Fruit fly (Drosophila melanogaster) whole organism, embryonic: ENCODE results near the gene CG11791.

ENCODE experiments used
- Abd-B ChIP-seq: fragments of 200-800 bp; sonication (Bioruptor generic); optimal IDR thresholded peaks from 2 replicates; lab custom pipeline; 2018; ENCODE audit warnings: missing biosample characterization, mild to moderate bottlenecking, missing genetic modification characterization, moderate library complexity
- BtbVII ChIP-seq: fragments of 200-800 bp; sonication (Bioruptor generic); optimal IDR thresholded peaks from 3 replicates; lab custom pipeline; 2017; ENCODE audit warnings: missing biosample characterization, mild to moderate bottlenecking, missing genetic modification characterization
- CG10565 ChIP-seq: fragments of 200-800 bp; sonication (Bioruptor generic); optimal IDR thresholded peaks from 3 replicates; lab custom pipeline; 2016; ENCODE audit warnings: missing biosample characterization, mild to moderate bottlenecking, missing genetic modification characterization
- CG11560 ChIP-seq: fragments of 200-800 bp; sonication (Bioruptor generic); IDR thresholded peaks from 3 replicates; pipeline ENCODE4 v1.3.6; 2022; ENCODE audit warnings: missing biosample characterization, missing genetic modification characterization
- CG14860 ChIP-seq: fragments of 200-800 bp; sonication (Bioruptor generic); IDR thresholded peaks from 3 replicates; pipeline ENCODE4 v1.3.6; 2022; ENCODE audit warnings: missing biosample characterization, missing genetic modification characterization; ENCODE audit not compliant: partially characterized antibody
- CG16815 ChIP-seq: fragments of 200-800 bp; sonication (Bioruptor generic); optimal IDR thresholded peaks from 3 replicates; lab custom pipeline; 2017; ENCODE audit warnings: missing biosample characterization, mild to moderate bottlenecking, missing genetic modification characterization
- CG17328 ChIP-seq: fragments of 200-800 bp; sonication (Bioruptor generic); IDR thresholded peaks from 2 replicates; pipeline ENCODE4 v1.3.6; 2022; ENCODE audit warnings: missing biosample characterization, missing genetic modification characterization
- CG18011 ChIP-seq: fragments of 200-800 bp; sonication (Bioruptor generic); optimal IDR thresholded peaks from 2 replicates; lab custom pipeline; 2017; ENCODE audit warnings: missing biosample characterization, missing genetic modification characterization, mild to moderate bottlenecking, moderate library complexity, missing genotype
- CG30431 ChIP-seq: fragments of 200-800 bp; sonication (Bioruptor generic); optimal IDR thresholded peaks from 2 replicates; lab custom pipeline; 2017; ENCODE audit warnings: missing biosample characterization, missing genetic modification characterization
- CG31365 ChIP-seq: fragments of 200-800 bp; sonication (Bioruptor generic); optimal IDR thresholded peaks from 2 replicates; lab custom pipeline; 2018; ENCODE audit warnings: missing biosample characterization, mild to moderate bottlenecking, missing genetic modification characterization
- CG3163 ChIP-seq: fragments of 200-800 bp; sonication (Bioruptor generic); optimal IDR thresholded peaks from 3 replicates; lab custom pipeline; 2016; ENCODE audit warnings: missing biosample characterization, missing genetic modification characterization
- CG32772 ChIP-seq: fragments of 200-800 bp; sonication (Bioruptor generic); IDR thresholded peaks from 2 replicates; pipeline ENCODE4 v1.3.6; 2022; ENCODE audit warnings: missing biosample characterization, missing genetic modification characterization
- CG34422 ChIP-seq: fragments of 200-800 bp; sonication (Bioruptor generic); IDR thresholded peaks from 3 replicates; pipeline ENCODE4 v1.3.6; 2022; ENCODE audit warnings: missing biosample characterization, missing genetic modification characterization
- CG9876 ChIP-seq: fragments of 200-800 bp; sonication (Bioruptor generic); optimal IDR thresholded peaks from 2 replicates; lab custom pipeline; 2016; ENCODE audit warnings: missing biosample characterization, missing genetic modification characterization
- CTCF ChIP-seq: fragments of 200-800 bp; sonication (Bioruptor generic); optimal IDR thresholded peaks from 2 replicates; lab custom pipeline; 2017; ENCODE audit warnings: missing biosample characterization, mild to moderate bottlenecking, missing genetic modification characterization, moderate library complexity
- D ChIP-seq, 2 experiments: fragments of 200-800 bp in 1 of 2; fragments of >200 bp in 1 of 2; sonication (Bioruptor generic) in 1 of 2; optimal IDR thresholded peaks; 2 replicates in 1 of 2; 3 replicates in 1 of 2; lab custom pipeline; 2017; ENCODE audit warnings: mild to moderate bottlenecking in 1 of 2, missing biosample characterization in 1 of 2, missing genetic modification characterization in 1 of 2, missing genetic modification reagents in 1 of 2
- Dip3 ChIP-seq: fragments of 200-800 bp; sonication (Bioruptor generic); optimal IDR thresholded peaks from 3 replicates; lab custom pipeline; 2016; ENCODE audit warnings: missing biosample characterization, missing genetic modification characterization
- Lim3 ChIP-seq: fragments of 200-800 bp; sonication (Bioruptor generic); IDR thresholded peaks from 2 replicates; pipeline ENCODE4 v1.3.6; 2022; ENCODE audit warnings: missing biosample characterization, missing genetic modification characterization
- Mrtf ChIP-seq: fragments of 200-800 bp; sonication (Bioruptor generic); IDR thresholded peaks from 3 replicates; pipeline ENCODE4 v1.3.6; 2022; ENCODE audit warnings: missing biosample characterization, missing genetic modification characterization
- NC2α ChIP-seq: fragments of 200-800 bp; sonication (Bioruptor generic); optimal IDR thresholded peaks from 2 replicates; lab custom pipeline; 2016; ENCODE audit warnings: missing biosample characterization, missing genetic modification characterization
- Nf-YB ChIP-seq: fragments of 200-800 bp; sonication (Bioruptor generic); optimal IDR thresholded peaks from 3 replicates; lab custom pipeline; 2019; ENCODE audit warnings: missing biosample characterization, mild to moderate bottlenecking, missing genetic modification characterization, moderate library complexity
- Nf-YC ChIP-seq: fragments of 200-800 bp; optimal IDR thresholded peaks from 3 replicates; lab custom pipeline; 2019; ENCODE audit warnings: missing biosample characterization, mild to moderate bottlenecking, missing genetic modification characterization, moderate library complexity
- Pdp1 ChIP-seq, 2 experiments: fragments of 200-800 bp; sonication (Bioruptor generic); optimal IDR thresholded peaks; 3 replicates each; lab custom pipeline; 2016; ENCODE audit warnings: missing biosample characterization in 2 of 2, missing genetic modification characterization in 2 of 2, mild to moderate bottlenecking in 1 of 2, moderate library complexity in 1 of 2
- Rfx ChIP-seq: fragments of 200-800 bp; sonication (Bioruptor generic); IDR thresholded peaks from 2 replicates; pipeline ENCODE4 v1.3.6; 2022; ENCODE audit warnings: missing biosample characterization, missing genetic modification characterization
- Rx ChIP-seq: fragments of 200-800 bp; sonication (Bioruptor generic); IDR thresholded peaks from 2 replicates; pipeline ENCODE4 v1.3.6; 2022; ENCODE audit warnings: missing biosample characterization, missing genetic modification characterization
- Six4 ChIP-seq: fragments of 200-800 bp; sonication (Bioruptor generic); optimal IDR thresholded peaks from 2 replicates; lab custom pipeline; 2016; ENCODE audit warnings: missing biosample characterization, missing genetic modification characterization
- Sry-δ ChIP-seq: fragments of 200-800 bp; sonication (Bioruptor generic); optimal IDR thresholded peaks from 2 replicates; lab custom pipeline; 2016; ENCODE audit warnings: missing biosample characterization, missing genetic modification characterization
- Tbp ChIP-seq: fragments of >200 bp; optimal IDR thresholded peaks from 2 replicates; lab custom pipeline; 2018; ENCODE audit warnings: missing biosample characterization, missing genetic modification characterization
- Usf ChIP-seq: fragments of 200-800 bp; sonication (Bioruptor generic); optimal IDR thresholded peaks from 2 replicates; lab custom pipeline; 2017; ENCODE audit warnings: missing genotype, missing biosample characterization, missing genetic modification characterization
- abd-A ChIP-seq: fragments of 200-800 bp; sonication (Bioruptor generic); optimal IDR thresholded peaks from 3 replicates; lab custom pipeline; 2019; ENCODE audit warnings: missing biosample characterization, mild to moderate bottlenecking, missing genetic modification characterization, moderate library complexity
- ac ChIP-seq: fragments of 200-800 bp; sonication (Bioruptor generic); optimal IDR thresholded peaks from 3 replicates; lab custom pipeline; 2017; ENCODE audit warnings: missing biosample characterization, mild to moderate bottlenecking, missing genetic modification characterization
- amos ChIP-seq: fragments of 200-800 bp; sonication (Bioruptor generic); IDR thresholded peaks from 2 replicates; pipeline ENCODE4 v1.3.6; 2022; ENCODE audit warnings: missing biosample characterization, missing genetic modification characterization; ENCODE audit not compliant: partially characterized antibody
- bowl ChIP-seq: fragments of 200-800 bp; sonication (Bioruptor generic); IDR thresholded peaks from 2 replicates; pipeline ENCODE4 v1.3.6; 2022; ENCODE audit warnings: missing biosample characterization, missing genetic modification characterization
- cato ChIP-seq: fragments of 200-800 bp; sonication (Bioruptor generic); optimal IDR thresholded peaks from 2 replicates; lab custom pipeline; 2016; ENCODE audit warnings: missing biosample characterization, missing genetic modification characterization, borderline replicate concordance
- chm ChIP-seq: fragments of 200-800 bp; sonication (Bioruptor generic); IDR thresholded peaks from 2 replicates; pipeline ENCODE4 v1.3.6; 2022; ENCODE audit warnings: missing biosample characterization, missing genetic modification characterization
- dm ChIP-seq: fragments of 200-800 bp; sonication (Bioruptor generic); optimal IDR thresholded peaks from 3 replicates; lab custom pipeline; 2016; ENCODE audit warnings: missing biosample characterization, missing genetic modification characterization
- ewg ChIP-seq: fragments of 200-800 bp; sonication (Bioruptor generic); optimal IDR thresholded peaks from 3 replicates; lab custom pipeline; 2017; ENCODE audit warnings: mild to moderate bottlenecking, missing biosample characterization, missing genetic modification reagents, missing genetic modification characterization
- ftz-f1 ChIP-seq: fragments of 200-800 bp; sonication (Bioruptor generic); optimal IDR thresholded peaks from 2 replicates; lab custom pipeline; 2016; ENCODE audit warnings: missing biosample characterization, missing genetic modification characterization
- gro ChIP-seq: fragments of 200-800 bp; sonication (Bioruptor generic); optimal IDR thresholded peaks from 2 replicates; lab custom pipeline; 2016; ENCODE audit warnings: missing biosample characterization, missing genetic modification characterization
- gsb ChIP-seq: fragments of 200-800 bp; sonication (Bioruptor generic); IDR thresholded peaks from 2 replicates; pipeline ENCODE4 v1.3.6; 2022; ENCODE audit warnings: missing biosample characterization, missing genetic modification characterization
- jigr1 ChIP-seq: fragments of 200-800 bp; sonication (Bioruptor generic); IDR thresholded peaks from 3 replicates; pipeline ENCODE4 v1.3.6; 2022; ENCODE audit warnings: missing biosample characterization, missing genetic modification characterization
- mirr ChIP-seq: fragments of 200-800 bp; sonication (Bioruptor generic); optimal IDR thresholded peaks from 3 replicates; lab custom pipeline; 2018; ENCODE audit warnings: missing biosample characterization, mild to moderate bottlenecking, missing genetic modification characterization
- peb ChIP-seq: fragments of 200-800 bp; sonication (Bioruptor generic); IDR thresholded peaks from 2 replicates; pipeline ENCODE4 v1.3.6; 2022; ENCODE audit warnings: missing biosample characterization, missing genetic modification characterization
- pfk ChIP-seq: fragments of 200-800 bp; sonication (Bioruptor generic); optimal IDR thresholded peaks from 2 replicates; lab custom pipeline; 2018; ENCODE audit warnings: missing biosample characterization, mild to moderate bottlenecking, missing genetic modification characterization, moderate library complexity
- pum ChIP-seq: fragments of 200-800 bp; sonication (Bioruptor generic); optimal IDR thresholded peaks from 2 replicates; lab custom pipeline; 2016; ENCODE audit warnings: missing biosample characterization, missing genetic modification characterization
- schlank ChIP-seq: fragments of 200-800 bp; sonication (Bioruptor generic); optimal IDR thresholded peaks from 2 replicates; lab custom pipeline; 2018; ENCODE audit warnings: missing biosample characterization, mild to moderate bottlenecking, missing genetic modification characterization
- tll ChIP-seq, 2 experiments: fragments of 200-800 bp in 1 of 2; fragments of >200 bp in 1 of 2; sonication (Bioruptor generic) in 1 of 2; optimal IDR thresholded peaks; 2 replicates each; lab custom pipeline; 2017 to 2019; ENCODE audit warnings: missing biosample characterization in 2 of 2, missing genetic modification characterization in 2 of 2, mild to moderate bottlenecking in 1 of 2, moderate library complexity in 1 of 2
- twi ChIP-seq: fragments of 200-800 bp; optimal IDR thresholded peaks from 2 replicates; lab custom pipeline; 2019; ENCODE audit warnings: missing biosample characterization, mild to moderate bottlenecking, missing genetic modification characterization, moderate library complexity
- usp ChIP-seq: fragments of >200 bp; optimal IDR thresholded peaks from 2 replicates; lab custom pipeline; 2017; ENCODE audit warnings: missing biosample characterization, missing genetic modification characterization
- vfl ChIP-seq: fragments of 200-800 bp; sonication (Bioruptor generic); optimal IDR thresholded peaks from 2 replicates; lab custom pipeline; 2016; ENCODE audit warnings: missing biosample characterization, missing genetic modification characterization
- wdn ChIP-seq: fragments of 200-800 bp; sonication (Bioruptor generic); IDR thresholded peaks from 2 replicates; pipeline ENCODE4 v1.3.6; 2022; ENCODE audit warnings: missing biosample characterization, missing genetic modification characterization
- yki ChIP-seq: fragments of >200 bp; optimal IDR thresholded peaks from 3 replicates; lab custom pipeline; 2018

The CG11791 gene

DNA sequence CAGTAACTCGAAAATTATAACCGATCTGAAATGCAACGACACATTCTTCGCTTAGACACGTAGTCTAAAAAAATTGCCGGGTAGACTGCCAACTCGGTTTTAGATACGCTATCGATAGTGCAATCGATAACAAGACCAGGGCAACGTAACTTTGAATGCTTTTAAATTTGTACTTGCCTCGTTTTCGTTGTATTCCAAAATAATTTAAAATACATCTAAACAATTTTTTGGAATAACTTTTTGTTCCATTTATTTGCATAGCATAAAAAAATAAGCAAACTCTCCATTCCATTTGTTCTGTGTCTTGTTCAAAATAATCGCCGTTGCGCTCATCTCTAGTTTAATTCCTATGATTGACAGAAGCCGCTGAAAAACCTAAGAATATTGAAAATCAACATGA lies 20.2 kb downstream of the CG11791 start, which contains the start of the genes Stt3B and CG11839 (continued):
- no peak for TF ChIP-seq Rx (GFP tag; lab: Robert Waterston, UW)
- peak; percentile 79 for TF ChIP-seq gro (GFP tag; lab: Kevin White, UChicago)
- peak; percentile 97 for TF ChIP-seq Sry-δ (GFP tag; lab: Kevin White, UChicago)
- peak; percentile 71 for TF ChIP-seq CG9876 (GFP tag; lab: Kevin White, UChicago)
- peak; percentile 82; the same call in 1 of the 2 replicates for TF ChIP-seq Rfx (GFP tag; lab: Robert Waterston, UW)
- peak; percentile 90 for TF ChIP-seq amos (GFP tag; lab: Robert Waterston, UW)
- TF ChIP-seq bowl (GFP tag; lab: Robert Waterston, UW): no peak
- no peak for TF ChIP-seq usp
- TF ChIP-seq CG18011 (GFP tag; lab: Kevin White, UChicago): peak; percentile 46
- TF ChIP-seq ewg (GFP tag; lab: Kevin White, UChicago): no peak
- peak; percentile 77 for TF ChIP-seq vfl (GFP tag; lab: Kevin White, UChicago)
- no peak for TF ChIP-seq jigr1 (GFP tag; lab: Robert Waterston, UW)
- no peak for TF ChIP-seq abd-A (tag; lab: Kevin White, UChicago)
- peak; percentile 37 for TF ChIP-seq Nf-YB
- TF ChIP-seq CTCF: no peak
- peak; percentile 43; the same call in 1 of the 2 replicates for TF ChIP-seq wdn (GFP tag; lab: Robert Waterston, UW)
- no peak for TF ChIP-seq Usf (GFP tag; lab: Kevin White, UChicago)
- TF ChIP-seq CG34422 (GFP tag; lab: Robert Waterston, UW): peak; percentile 89
- TF ChIP-seq CG3163 (GFP tag; lab: Kevin White, UChicago): peak; percentile 68
- TF ChIP-seq Six4 (GFP tag; lab: Kevin White, UChicago): peak; percentile 74
- no peak for TF ChIP-seq Nf-YC (tag; lab: Kevin White, UChicago)
- TF ChIP-seq gsb (GFP tag; lab: Robert Waterston, UW): no peak
- 0 out of 3 replicates have a peak, but pooled peaks have one; percentile 13 for TF ChIP-seq Mrtf
- TF ChIP-seq CG17328: peak; percentile 56; the same call in 1 of the 2 replicates
- TF ChIP-seq tll (GFP tag; optimal IDR thresholded peaks at IDR 0.05; lab: Kevin White, UChicago): peak in 1 of 2 experiments; percentile 35
- TF ChIP-seq NC2α: no peak
- TF ChIP-seq BtbVII (GFP tag; lab: Kevin White, UChicago): no peak
- no peak for TF ChIP-seq CG16815
- peak; percentile 76 for TF ChIP-seq pfk (GFP tag; lab: Kevin White, UChicago)
- TF ChIP-seq D (optimal IDR thresholded peaks at IDR 0.05; lab: Kevin White, UChicago): no peak
- no peak for TF ChIP-seq D (GFP tag; optimal IDR thresholded peaks at IDR 0.05; lab: Kevin White, UChicago)
- no peak for TF ChIP-seq CG30431 (GFP tag; lab: Kevin White, UChicago)
- peak; percentile 68 for TF ChIP-seq pum (GFP tag; lab: Kevin White, UChicago)
- TF ChIP-seq chm (GFP tag; lab: Robert Waterston, UW): no peak
- TF ChIP-seq Abd-B (GFP tag; lab: Kevin White, UChicago): no peak
- no peak for TF ChIP-seq yki (lab: Kevin White, UChicago)
- TF ChIP-seq CG10565: no peak
- no peak for TF ChIP-seq CG31365 (tag; lab: Kevin White, UChicago)
- no peak for TF ChIP-seq CG32772 (GFP tag; lab: Robert Waterston, UW)
- no peak for TF ChIP-seq cato (GFP tag; lab: Kevin White, UChicago)
- TF ChIP-seq peb (GFP tag; lab: Robert Waterston, UW): peak; percentile 48; the same call in 1 of the 2 replicates
- TF ChIP-seq CG14860 (GFP tag; lab: Robert Waterston, UW): peak; percentile 91
- TF ChIP-seq mirr: no peak
- peak; percentile 57 for TF ChIP-seq twi
- TF ChIP-seq schlank (tag; lab: Kevin White, UChicago): peak; percentile 18
- peak; percentile 58 for TF ChIP-seq dm (GFP tag; lab: Kevin White, UChicago)
- peak; percentile 25 for TF ChIP-seq ftz-f1
- TF ChIP-seq Dip3 (GFP tag; lab: Kevin White, UChicago): peak; percentile 84
- no peak for TF ChIP-seq Lim3 (GFP tag; lab: Robert Waterston, UW)
- no peak for TF ChIP-seq CG11560 (tag; lab: Robert Waterston, UW)
- no peak for TF ChIP-seq Tbp
- TF ChIP-seq ac (GFP tag; lab: Kevin White, UChicago): no peak
- TF ChIP-seq Pdp1 (GFP tag; optimal IDR thresholded peaks at IDR 0.05; lab: Kevin White, UChicago): peak in 1 of 2 experiments; percentile 84
